Worm (Caenorhabditis elegans): ENCODE data around the gene srh-24.

Gene srh-24

ce11 chrV:13993478-13993877 lies 32.7 kb upstream of the srh-24 start:
- TF ChIP-seq tra-1 (GFP tag; IDR thresholded peaks at IDR 0.05): no peak
- no peak for TF ChIP-seq ceh-20 (GFP tag; IDR thresholded peaks at IDR 0.05)
- no peak for TF ChIP-seq ceh-28 (tag; optimal IDR thresholded peaks at IDR 0.05)
- no peak for TF ChIP-seq lin-29 (GFP tag; IDR thresholded peaks at IDR 0.05)
- TF ChIP-seq tag-97 (GFP tag; IDR thresholded peaks at IDR 0.05): no peak

ce11 chrV:13992485-13992884 lies 31.7 kb upstream of the srh-24 start, which contains the start of gene droe-4:
droe-4 (plus strand) TSS chrV:13992656.
- no peak for TF ChIP-seq aha-1 (tag)
- peak in 1 of 2 experiments; percentile 56 for TF ChIP-seq unc-62 (GFP tag; optimal IDR thresholded peaks at IDR 0.05 in 1 of 2)
- TF ChIP-seq unc-62 (tag; optimal IDR thresholded peaks at IDR 0.05): no peak
- no peak for TF ChIP-seq nhr-237 (tag; optimal IDR thresholded peaks at IDR 0.05)
- no peak for TF ChIP-seq nhr-10 (tag; optimal IDR thresholded peaks at IDR 0.05)
- no peak for TF ChIP-seq T20F7.1 (GFP tag; optimal IDR thresholded peaks at IDR 0.05)
- TF ChIP-seq ZK337.2 (GFP tag; IDR thresholded peaks at IDR 0.05): no peak
- no peak for TF ChIP-seq snpc-4 (tag; optimal IDR thresholded peaks at IDR 0.05)

- TF ChIP-seq lin-38 (GFP tag; IDR thresholded peaks at IDR 0.05): peak; percentile 20; the same call in 1 of the 2 replicates
Observed at ce11 chrV:13992017-13992416, 31.2 kb upstream of the srh-24 start.

- no peak for TF ChIP-seq zip-11 (GFP tag; IDR thresholded peaks at IDR 0.05)
- peak; percentile 46 for TF ChIP-seq T20F7.1 (GFP tag; optimal IDR thresholded peaks at IDR 0.05)
- TF ChIP-seq lin-1 (GFP tag; IDR thresholded peaks at IDR 0.05): peak; percentile 7; the same call in 1 of the 2 replicates
- peak; percentile 84 for TF ChIP-seq dve-1 (tag; optimal IDR thresholded peaks at IDR 0.05; ENCODE audit: insufficient read depth)
- TF ChIP-seq lim-7 (GFP tag; IDR thresholded peaks at IDR 0.05): 0 out of 2 replicates have a peak, but pooled peaks have one; percentile 9
- TF ChIP-seq daf-8 (GFP tag; IDR thresholded peaks at IDR 0.05): no peak
- TF ChIP-seq ceh-32 (tag; optimal IDR thresholded peaks at IDR 0.05; ENCODE audit: poor library complexity): no peak
- TF ChIP-seq lsy-2 (tag; optimal IDR thresholded peaks at IDR 0.05): no peak
- TF ChIP-seq spr-3 (GFP tag; optimal IDR thresholded peaks at IDR 0.05): no peak
- TF ChIP-seq zag-1 (tag; optimal IDR thresholded peaks at IDR 0.05): no peak
- TF ChIP-seq daf-16 (GFP tag; optimal IDR thresholded peaks at IDR 0.05): no peak
- peak; percentile 58 for TF ChIP-seq daf-16 (tag; optimal IDR thresholded peaks at IDR 0.05)
- TF ChIP-seq F44E2.7 (GFP tag; IDR thresholded peaks at IDR 0.05): no peak
- TF ChIP-seq hif-1 (tag; optimal IDR thresholded peaks at IDR 0.05): peak in 1 of 2 experiments; percentile 56
- no peak for TF ChIP-seq D1046.2 (GFP tag; IDR thresholded peaks at IDR 0.05)
- TF ChIP-seq duxl-1 (tag; optimal IDR thresholded peaks at IDR 0.05; ENCODE audit: poor library complexity): no peak
- no peak for TF ChIP-seq mdt-29 (GFP tag; IDR thresholded peaks at IDR 0.05)
- no peak for TF ChIP-seq saeg-2 (GFP tag; IDR thresholded peaks at IDR 0.05)
- TF ChIP-seq nhr-48 (tag; optimal IDR thresholded peaks at IDR 0.05): peak; percentile 26
- no peak for TF ChIP-seq mxl-2 (GFP tag; conservative IDR thresholded peaks at IDR 0.05)
- 0 out of 2 replicates have a peak, but pooled peaks have one; percentile 9 for TF ChIP-seq arid-1 (GFP tag; conservative IDR thresholded peaks at IDR 0.05)
- no peak for TF ChIP-seq ZK337.2 (GFP tag; IDR thresholded peaks at IDR 0.05)
- TF ChIP-seq ceh-20 (GFP tag; IDR thresholded peaks at IDR 0.05): no peak
- no peak for TF ChIP-seq nhr-41 (GFP tag; IDR thresholded peaks at IDR 0.05)
- 0 out of 2 replicates have a peak, but pooled peaks have one; percentile 63 for TF ChIP-seq zfp-3 (GFP tag; conservative IDR thresholded peaks at IDR 0.05)
- TF ChIP-seq dmd-6 (GFP tag; IDR thresholded peaks at IDR 0.05): peak; percentile 47; the same call in 1 of the 2 replicates
- no peak for TF ChIP-seq snpc-1.2 (GFP tag; IDR thresholded peaks at IDR 0.05)
- no peak for TF ChIP-seq F49E8.2 (tag; optimal IDR thresholded peaks at IDR 0.05; ENCODE audit: borderline replicate concordance)
- TF ChIP-seq nhr-28 (tag; optimal IDR thresholded peaks at IDR 0.05): peak; percentile 88
- TF ChIP-seq F26F4.8 (GFP tag; conservative IDR thresholded peaks at IDR 0.05): no peak
- TF ChIP-seq nhr-77 (tag; optimal IDR thresholded peaks at IDR 0.05): peak; percentile 43
- TF ChIP-seq hlh-11 (tag; optimal IDR thresholded peaks at IDR 0.05): peak; percentile 57
- TF ChIP-seq Y105C5A.15 (GFP tag; IDR thresholded peaks at IDR 0.05): no peak
- TF ChIP-seq gei-8 (GFP tag; optimal IDR thresholded peaks at IDR 0.05): no peak
- TF ChIP-seq pqm-1 (tag; optimal IDR thresholded peaks at IDR 0.05): peak; percentile 95
- no peak for TF ChIP-seq skn-1 (tag; optimal IDR thresholded peaks at IDR 0.05)
Observed at ce11 chrV:13986823-13987222, 26.0 kb upstream of the srh-24 start.
